Worm (Caenorhabditis elegans) whole organism, early embryonic: Measurements from ENCODE around the gene F58E2.2.

Source experiments
- B0310.2 ChIP-seq: sonication (generic microtip); optimal IDR thresholded peaks from 2 replicates; lab custom pipeline; 2016; ENCODE audit warnings: mild to moderate bottlenecking, missing genetic modification characterization, missing compliant biosample characterization
- F13C5.2 ChIP-seq: sonication (generic microtip); optimal IDR thresholded peaks from 2 replicates; lab custom pipeline; 2017; ENCODE audit warnings: mild to moderate bottlenecking, missing genetic modification characterization, inconsistent platforms, missing compliant biosample characterization
- aly-1 ChIP-seq: sonication (generic microtip); optimal IDR thresholded peaks from 2 replicates; lab custom pipeline; 2016; ENCODE audit warnings: missing genetic modification characterization, missing compliant biosample characterization
- ama-1 ChIP-seq: fragments of 150-350 bp; optimal IDR thresholded peaks from 2 replicates; lab custom pipeline; 2014
- ceh-13 ChIP-seq: fragments of 200-800 bp; sonication (Bioruptor generic); optimal IDR thresholded peaks from 2 replicates; lab custom pipeline; 2018; ENCODE audit warnings: mild to moderate bottlenecking, missing genetic modification characterization, missing compliant biosample characterization
- ceh-36 ChIP-seq: sonication (generic microtip); optimal IDR thresholded peaks from 2 replicates; lab custom pipeline; 2016; ENCODE audit warnings: missing genetic modification characterization, inconsistent platforms, missing compliant biosample characterization
- ets-7 ChIP-seq: sonication (generic microtip); optimal IDR thresholded peaks from 2 replicates; lab custom pipeline; 2016; ENCODE audit warnings: missing genotype, missing genetic modification characterization, missing compliant biosample characterization
- flt-1 ChIP-seq: fragments of 200-800 bp; sonication (Bioruptor generic); IDR thresholded peaks from 2 replicates; pipeline ENCODE4 v1.3.6; 2022; ENCODE audit warnings: missing genetic modification characterization, missing compliant biosample characterization
- hmbx-1 ChIP-seq: sonication (generic microtip); optimal IDR thresholded peaks from 2 replicates; lab custom pipeline; 2016; ENCODE audit warnings: mild to moderate bottlenecking, missing genetic modification characterization, missing compliant biosample characterization
- hmg-4 ChIP-seq: fragments of 200-800 bp; sonication (Bioruptor generic); optimal IDR thresholded peaks from 2 replicates; lab custom pipeline; 2018; ENCODE audit warnings: mild to moderate bottlenecking, missing genetic modification characterization, missing compliant biosample characterization
- hnd-1 ChIP-seq: sonication (generic microtip); optimal IDR thresholded peaks from 2 replicates; lab custom pipeline; 2016; ENCODE audit warnings: missing genetic modification characterization, missing compliant biosample characterization
- pes-1 ChIP-seq: fragments of 200-800 bp; sonication (Bioruptor generic); IDR thresholded peaks from 2 replicates; pipeline ENCODE4 v1.3.6; 2022; ENCODE audit warnings: missing genetic modification reagents, missing genetic modification characterization, missing compliant biosample characterization
- scrt-1 ChIP-seq: fragments of 200-800 bp; sonication (Bioruptor generic); IDR thresholded peaks from 2 replicates; pipeline ENCODE4 v1.3.6; 2022; ENCODE audit warnings: missing genetic modification characterization, missing compliant biosample characterization
- sea-1 ChIP-seq: fragments of 200-800 bp; sonication (Bioruptor generic); conservative IDR thresholded peaks from 2 replicates; pipeline ENCODE4 v1.3.6; 2022; ENCODE audit warnings: missing genetic modification characterization, missing compliant biosample characterization
- tbx-11 ChIP-seq: fragments of 200-800 bp; sonication (Bioruptor generic); IDR thresholded peaks from 2 replicates; pipeline ENCODE4 v1.3.6; 2022; ENCODE audit warnings: missing genetic modification characterization, missing compliant biosample characterization
- tbx-37 ChIP-seq: fragments of 200-800 bp; sonication (Bioruptor generic); conservative IDR thresholded peaks from 2 replicates; pipeline ENCODE4 v1.3.6; 2022; ENCODE audit warnings: missing genetic modification reagents, missing genetic modification characterization, missing compliant biosample characterization
- tra-4 ChIP-seq: sonication (generic microtip); optimal IDR thresholded peaks from 2 replicates; lab custom pipeline; 2017; ENCODE audit warnings: missing genetic modification characterization, missing compliant biosample characterization

Gene F58E2.2

DNA sequence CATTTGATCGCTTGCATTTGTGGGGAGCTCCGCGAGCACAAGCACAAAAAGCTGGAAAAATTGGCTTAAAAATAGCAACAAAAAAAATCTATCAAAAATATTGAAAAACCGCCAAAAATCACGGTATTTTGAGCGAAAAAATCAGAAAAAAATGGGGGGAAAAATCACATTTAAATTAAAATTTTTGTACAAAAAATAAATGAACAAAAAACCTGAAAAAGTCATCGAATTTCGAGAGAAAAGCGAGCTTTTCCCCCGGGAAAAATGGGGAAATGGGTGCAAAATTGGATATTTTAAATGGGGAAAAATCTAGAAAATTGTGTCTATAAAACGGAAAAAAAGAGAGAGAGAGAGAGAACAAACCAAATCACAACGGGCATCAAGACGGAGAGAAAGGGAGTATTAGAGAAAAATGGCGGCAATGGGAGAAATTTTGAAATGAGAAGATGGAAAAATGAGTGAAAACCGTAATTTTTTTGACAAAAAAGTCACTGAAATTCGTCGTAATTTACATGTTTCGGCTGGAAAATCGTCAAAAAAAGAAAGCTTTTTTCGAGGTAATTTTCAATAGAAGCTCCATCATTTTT, 39.7 kb downstream of the F58E2.2 start, which contains the start of gene ced-10:
Gene ced-10, minus strand, starts transcription at position 51 of the 587 bp plus-strand sequence.
- TF ChIP-seq sea-1 (no peak), pes-1 (GFP tag; lab: Robert Waterston, UW) (no peak), tra-4 (tag; lab: Kevin White, UChicago) (no peak)

DNA sequence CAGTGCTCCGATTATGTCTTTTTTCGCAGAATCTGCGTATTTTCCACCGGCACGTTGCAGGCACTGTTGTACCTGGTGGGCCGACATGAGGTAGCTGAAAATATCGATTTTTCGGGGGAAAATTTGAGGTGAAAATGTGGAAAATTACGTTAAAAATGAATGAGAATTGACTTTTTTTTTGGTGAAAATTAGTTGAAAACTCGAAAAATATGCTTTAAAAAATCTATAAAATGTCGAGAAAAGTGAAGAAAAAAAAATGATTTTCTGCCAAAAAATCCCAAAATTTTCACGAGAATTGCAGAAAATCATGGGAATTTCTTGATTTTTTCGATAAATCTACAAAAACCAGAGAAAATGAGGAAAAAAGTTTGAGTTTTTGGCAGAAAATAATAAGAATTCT, 44.6 kb downstream of the F58E2.2 start, which contains the start of gene tsg-101:
Gene tsg-101, minus strand, starts transcription at position 101 of the 400 bp plus-strand sequence.
- TF ChIP-seq tbx-37 (no peak), ama-1 (lab: Kevin White, UChicago) (no peak), tbx-11 (GFP tag; lab: Robert Waterston, UW) (no peak), sea-1 (no peak), flt-1 (GFP tag; lab: Robert Waterston, UW) (no peak), hmg-4 (GFP tag; lab: Kevin White, UChicago) (no peak), hnd-1 (tag; lab: Kevin White, UChicago) (no peak), ceh-13 (GFP tag; lab: Kevin White, UChicago) (no peak), aly-1 (tag; lab: Kevin White, UChicago) (no peak)

DNA sequence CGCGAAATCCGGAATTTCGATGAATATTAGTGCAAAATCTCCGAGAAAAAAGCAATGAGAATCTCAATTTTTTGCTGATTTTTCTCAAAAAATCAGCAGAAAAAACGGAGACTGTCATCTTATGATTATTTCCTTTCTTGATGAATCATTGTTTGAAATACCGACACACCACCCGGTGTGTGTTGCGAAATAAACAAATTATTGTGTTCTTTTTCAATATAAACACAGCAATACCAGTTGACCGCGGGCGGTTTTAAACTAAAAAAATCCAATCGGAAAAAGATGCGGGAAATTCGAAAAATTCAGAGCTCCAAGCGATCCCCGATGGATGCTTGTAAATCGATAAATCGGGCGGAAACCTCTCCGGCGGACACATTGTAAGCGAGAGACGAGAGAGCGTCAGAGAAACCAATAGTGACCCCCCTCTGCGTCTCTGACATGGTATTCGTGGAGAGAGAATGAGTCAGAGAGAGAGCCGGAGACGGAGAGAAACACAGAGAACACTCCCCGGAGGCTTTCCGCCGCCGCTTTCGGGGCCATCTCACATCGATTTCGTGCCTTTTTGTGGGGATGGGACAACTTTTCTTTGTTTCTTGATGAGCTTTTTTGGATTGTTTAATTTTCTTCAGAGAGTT, 45.7 kb downstream of the F58E2.2 start:
- TF ChIP-seq ceh-36 (no peak), hmg-4 (GFP tag; lab: Kevin White, UChicago) (peak; percentile 65)

DNA sequence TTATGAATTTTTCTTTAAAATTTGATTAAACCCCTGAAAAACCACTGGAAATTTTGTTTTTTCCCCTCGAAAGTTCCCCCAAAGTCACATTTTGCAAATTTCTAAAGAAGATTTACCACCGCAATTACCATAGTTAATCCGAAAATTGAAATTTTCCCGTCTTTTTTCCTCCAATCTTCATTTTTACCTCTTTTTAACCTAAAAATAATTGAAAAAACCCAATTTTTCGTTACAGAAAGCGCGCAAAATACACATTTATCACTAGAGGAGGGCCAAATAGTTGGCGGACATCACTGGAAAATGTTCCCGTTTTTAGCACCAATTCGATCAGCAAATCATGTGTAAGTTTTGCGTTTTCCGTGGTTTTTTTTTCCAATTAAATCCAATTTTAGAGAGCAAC, 46.7 kb downstream of the F58E2.2 start, which contains the start of gene unc-33:
Gene unc-33, plus strand, starts transcription at position 301 of the 400 bp plus-strand sequence.
- TF ChIP-seq pes-1 (GFP tag; lab: Robert Waterston, UW): no peak
- no peak for TF ChIP-seq tbx-37
- TF ChIP-seq sea-1: no peak
- TF ChIP-seq ceh-36: no peak

DNA sequence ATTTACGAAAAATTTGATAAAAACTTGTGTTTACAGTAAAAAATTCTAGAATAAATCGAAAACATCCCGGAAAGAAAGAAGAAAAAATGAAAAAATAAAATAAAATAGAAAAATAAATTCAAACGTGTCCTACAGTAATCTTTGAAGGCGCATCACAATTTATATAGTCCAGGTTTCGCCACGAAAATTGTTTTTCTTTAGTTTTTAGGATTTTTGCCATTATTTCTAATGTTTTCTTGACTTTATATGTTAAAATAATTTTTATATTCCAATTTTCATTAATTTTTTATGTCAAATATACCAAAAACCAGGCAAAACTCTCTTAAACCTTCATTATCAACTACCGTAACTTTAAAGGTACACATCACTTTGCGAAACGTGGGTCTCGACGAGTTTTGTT, 47.7 kb downstream of the F58E2.2 start:
- TF ChIP-seq hmg-4 (GFP tag; lab: Kevin White, UChicago): no peak
- no peak for TF ChIP-seq ets-7 (tag; lab: Kevin White, UChicago)
- TF ChIP-seq tbx-37: no peak
- no peak for TF ChIP-seq pes-1 (GFP tag; lab: Robert Waterston, UW)
- no peak for TF ChIP-seq hnd-1 (tag; lab: Kevin White, UChicago)
- TF ChIP-seq ceh-13 (GFP tag; lab: Kevin White, UChicago): no peak
- no peak for TF ChIP-seq F13C5.2 (tag; lab: Kevin White, UChicago)
- no peak for TF ChIP-seq aly-1 (tag; lab: Kevin White, UChicago)
- no peak for TF ChIP-seq flt-1 (GFP tag; lab: Robert Waterston, UW)
- TF ChIP-seq hmbx-1 (tag; lab: Kevin White, UChicago): no peak
- no peak for TF ChIP-seq scrt-1 (GFP tag; lab: Robert Waterston, UW)
- TF ChIP-seq tra-4 (tag; lab: Kevin White, UChicago): no peak
- no peak for TF ChIP-seq sea-1
- no peak for TF ChIP-seq tbx-11 (GFP tag; lab: Robert Waterston, UW)
- no peak for TF ChIP-seq ceh-36
- TF ChIP-seq B0310.2 (tag; lab: Kevin White, UChicago): no peak
- no peak for TF ChIP-seq ama-1 (lab: Kevin White, UChicago)

DNA sequence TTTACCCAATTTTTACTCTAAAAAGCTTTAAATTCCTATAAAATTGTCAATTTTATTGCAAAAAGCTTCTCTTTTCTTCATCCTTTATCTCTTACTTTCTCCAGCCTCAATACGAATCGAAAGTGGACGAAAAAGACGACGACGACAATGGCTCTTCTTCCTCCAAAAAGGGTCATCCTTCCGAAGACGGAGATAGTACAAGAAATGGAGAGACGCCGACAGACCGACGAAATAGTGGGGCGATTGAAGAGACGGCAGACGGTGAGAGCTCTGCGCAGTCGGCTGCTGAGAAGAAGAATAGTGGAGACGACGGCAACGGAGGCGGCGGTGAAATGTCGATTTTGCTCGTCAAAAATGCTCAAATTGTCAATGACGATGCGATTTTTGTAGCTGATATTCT, 49.5 kb downstream of the F58E2.2 start:
- TF ChIP-seq ceh-13 (GFP tag; lab: Kevin White, UChicago): no peak
- no peak for TF ChIP-seq F13C5.2 (tag; lab: Kevin White, UChicago)
